Worm (Caenorhabditis elegans): ENCODE results near the gene K11D12.12.

K11D12.12 gene

ce11 chrV:5038449-5038848 is 13.6 kb upstream of the K11D12.12 start:
- TF ChIP-seq him-1 (tag; optimal IDR thresholded peaks at IDR 0.05) (no peak), W03F9.2 (tag; optimal IDR thresholded peaks at IDR 0.05) (no peak), dao-5 (tag; optimal IDR thresholded peaks at IDR 0.05) (no peak)

- TF ChIP-seq him-1 (tag; optimal IDR thresholded peaks at IDR 0.05) (no peak), dao-5 (tag; optimal IDR thresholded peaks at IDR 0.05) (no peak), W03F9.2 (tag; optimal IDR thresholded peaks at IDR 0.05) (no peak)
Observed at ce11 chrV:5039559-5039958, 12.5 kb upstream of the K11D12.12 start, which contains the start of gene K11D12.11. Gene K11D12.11 (minus strand): TSS chrV:5039600.

DNA sequence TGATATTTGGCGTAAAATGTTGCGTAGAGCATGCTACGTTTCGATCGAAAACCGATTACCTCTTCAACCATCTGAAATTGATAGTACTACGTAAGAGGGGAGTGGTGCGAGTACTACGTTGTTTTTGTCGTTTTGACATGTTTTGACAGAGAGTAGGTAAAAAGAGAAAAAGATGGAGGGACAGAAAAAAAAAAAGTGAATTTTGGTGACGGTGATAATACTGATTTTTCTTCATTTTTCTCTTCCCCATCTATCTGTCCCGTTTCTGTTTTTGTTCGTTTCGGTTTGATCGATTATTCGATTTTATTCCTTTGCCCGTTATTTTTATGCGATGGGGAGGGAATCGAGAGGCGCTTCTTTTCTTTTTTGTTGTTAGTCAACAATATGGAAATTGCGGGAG is 11.1 kb upstream of the K11D12.12 start, which contains the start of gene K11D12.8:
TSS of gene K11D12.8 (minus strand) at position 77 of the 400 bp plus-strand sequence.
- no peak for TF ChIP-seq him-1 (tag; optimal IDR thresholded peaks at IDR 0.05)
- no peak for TF ChIP-seq dao-5 (tag; optimal IDR thresholded peaks at IDR 0.05)
- no peak for TF ChIP-seq W03F9.2 (tag; optimal IDR thresholded peaks at IDR 0.05)

DNA sequence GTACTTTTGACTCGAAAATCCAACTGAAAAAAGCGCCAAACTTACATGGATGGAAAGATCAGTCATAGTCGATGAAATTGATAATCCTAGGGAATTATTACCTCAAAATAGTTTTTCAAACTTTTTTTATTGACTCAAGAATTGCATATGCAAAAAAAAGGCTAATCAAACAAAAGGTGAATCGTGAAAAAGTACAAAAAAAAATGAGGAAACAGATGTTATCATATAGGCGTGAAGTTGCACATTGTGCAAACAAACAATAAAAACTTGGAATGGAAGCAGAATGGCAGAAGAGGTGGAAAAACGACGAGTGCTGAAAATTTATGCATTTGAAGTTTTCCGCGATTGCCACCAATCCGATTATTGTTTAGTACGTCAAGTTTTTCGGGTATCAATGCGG is 6.0 kb upstream of the K11D12.12 start, which contains the start of gene exc-14:
TSS of gene exc-14 (minus strand) at position 101 of the 400 bp plus-strand sequence.
- TF ChIP-seq dao-5 (tag; optimal IDR thresholded peaks at IDR 0.05) = no peak
- TF ChIP-seq W03F9.2 (tag; optimal IDR thresholded peaks at IDR 0.05) = no peak
- no peak for TF ChIP-seq him-1 (tag; optimal IDR thresholded peaks at IDR 0.05)

DNA sequence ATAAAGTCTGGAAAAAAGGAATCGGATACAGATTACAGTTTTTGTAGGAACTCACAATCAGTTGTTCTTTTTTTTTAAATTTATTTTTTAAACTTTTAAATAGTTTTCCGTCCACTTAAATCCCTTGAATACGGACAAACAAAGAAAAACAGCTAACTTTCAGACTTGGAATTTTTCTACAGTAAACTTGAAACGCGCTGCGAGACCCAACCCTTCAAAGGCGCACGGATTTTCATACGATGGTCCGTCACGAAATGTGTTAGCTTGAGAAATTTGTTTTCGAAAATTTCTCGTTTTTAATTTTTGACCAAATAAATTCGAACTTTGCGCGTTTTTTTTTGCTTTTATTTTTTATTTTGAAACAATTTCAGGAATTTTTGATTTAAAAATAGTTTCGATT is 5.5 kb upstream of the K11D12.12 start:
- TF ChIP-seq him-1 (tag; optimal IDR thresholded peaks at IDR 0.05) (no peak), dao-5 (tag; optimal IDR thresholded peaks at IDR 0.05) (no peak), W03F9.2 (tag; optimal IDR thresholded peaks at IDR 0.05) (no peak)

DNA sequence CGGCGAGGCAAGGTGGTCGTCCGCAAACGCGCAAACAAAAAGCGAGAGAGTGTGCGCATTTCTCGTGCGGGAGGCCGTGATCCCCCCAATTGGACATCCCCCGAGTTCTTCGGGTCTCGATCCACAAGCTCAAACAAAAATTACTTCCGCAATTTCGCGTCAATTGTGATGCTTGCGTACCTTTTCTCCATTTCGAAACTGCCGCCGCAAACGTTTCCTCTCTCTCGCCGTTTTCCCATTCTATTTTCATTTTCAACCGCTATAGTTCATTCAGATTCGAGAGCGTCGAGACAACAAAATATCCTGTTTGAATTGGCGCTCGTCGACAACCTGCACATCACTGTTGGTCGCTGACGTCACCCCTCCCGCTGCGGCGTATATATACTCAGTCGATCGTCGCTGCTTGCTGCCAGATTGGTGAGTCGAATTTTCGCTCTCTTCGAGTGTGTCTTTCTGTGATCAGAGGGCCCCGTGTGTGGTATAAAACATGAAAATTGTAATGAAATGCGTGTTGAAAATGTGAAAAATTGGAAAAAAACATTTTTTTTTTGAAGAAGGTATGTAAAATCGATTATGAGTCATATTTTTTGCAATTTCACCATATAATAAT is 2.6 kb upstream of the K11D12.12 start, which contains the start of the genes pqn-51 and K11D12.14:
TSS of gene pqn-51 (plus strand) at position 275 of the 610 bp plus-strand sequence.
TSS of gene K11D12.14 (plus strand) at position 304 of the 610 bp plus-strand sequence.
- TF ChIP-seq him-1 (tag; optimal IDR thresholded peaks at IDR 0.05) (peak; percentile 80), dao-5 (tag; optimal IDR thresholded peaks at IDR 0.05) (no peak), W03F9.2 (tag; optimal IDR thresholded peaks at IDR 0.05) (peak; percentile 0)

DNA sequence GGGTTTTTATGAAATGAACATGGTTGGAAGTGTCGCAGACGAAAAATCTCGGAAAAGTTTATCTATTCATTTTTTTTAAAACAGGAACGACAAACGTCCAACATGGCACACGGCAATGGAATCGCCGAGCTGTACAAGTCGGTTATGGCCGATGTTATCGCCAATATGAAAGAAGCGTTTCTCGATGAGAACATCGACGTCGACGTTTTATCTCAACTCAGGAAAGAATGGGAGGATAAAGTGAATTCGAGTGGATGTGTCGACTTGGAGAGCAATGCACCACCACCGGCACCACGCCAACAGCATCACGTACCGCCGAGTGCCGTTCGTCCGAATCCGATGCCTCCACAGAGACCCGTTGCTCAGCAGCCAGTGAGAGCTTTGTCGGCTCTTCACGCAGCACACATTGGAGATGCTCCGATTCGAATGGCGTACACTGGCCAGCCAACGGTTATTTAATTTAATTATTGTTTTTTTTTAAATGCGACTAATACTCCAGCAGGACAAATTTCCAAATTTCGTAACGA is 1.9 kb upstream of the K11D12.12 start:
- TF ChIP-seq dao-5 (tag; optimal IDR thresholded peaks at IDR 0.05) (no peak), W03F9.2 (tag; optimal IDR thresholded peaks at IDR 0.05) (no peak), him-1 (tag; optimal IDR thresholded peaks at IDR 0.05) (no peak)

- TF ChIP-seq dao-5 (tag; optimal IDR thresholded peaks at IDR 0.05) (no peak), W03F9.2 (tag; optimal IDR thresholded peaks at IDR 0.05) (no peak), him-1 (tag; optimal IDR thresholded peaks at IDR 0.05) (no peak)
Observed at ce11 chrV:5053335-5053734, 1.3 kb downstream of the K11D12.12 start, which contains the start of gene cwp-4. Gene cwp-4 (plus strand): TSS chrV:5053635.

ce11 chrV:5064761-5065421 is 12.8 kb downstream of the K11D12.12 start, which contains the start of gene mlk-1:
Gene mlk-1 (minus strand): TSS chrV:5064811.
- peak; percentile 37 for TF ChIP-seq him-1 (tag; optimal IDR thresholded peaks at IDR 0.05)
- no peak for TF ChIP-seq dao-5 (tag; optimal IDR thresholded peaks at IDR 0.05)

- TF ChIP-seq W03F9.2 (tag; optimal IDR thresholded peaks at IDR 0.05) (no peak), him-1 (tag; optimal IDR thresholded peaks at IDR 0.05) (no peak)
Observed at ce11 chrV:5067390-5067789, 15.3 kb downstream of the K11D12.12 start.

ce11 chrV:5069440-5069839 is 17.4 kb downstream of the K11D12.12 start, which contains the start of gene Y58A7A.1:
Gene Y58A7A.1 (minus strand): TSS chrV:5069540.
- TF ChIP-seq W03F9.2 (tag; optimal IDR thresholded peaks at IDR 0.05) = no peak
- TF ChIP-seq dao-5 (tag; optimal IDR thresholded peaks at IDR 0.05) = no peak
- no peak for TF ChIP-seq him-1 (tag; optimal IDR thresholded peaks at IDR 0.05)

DNA sequence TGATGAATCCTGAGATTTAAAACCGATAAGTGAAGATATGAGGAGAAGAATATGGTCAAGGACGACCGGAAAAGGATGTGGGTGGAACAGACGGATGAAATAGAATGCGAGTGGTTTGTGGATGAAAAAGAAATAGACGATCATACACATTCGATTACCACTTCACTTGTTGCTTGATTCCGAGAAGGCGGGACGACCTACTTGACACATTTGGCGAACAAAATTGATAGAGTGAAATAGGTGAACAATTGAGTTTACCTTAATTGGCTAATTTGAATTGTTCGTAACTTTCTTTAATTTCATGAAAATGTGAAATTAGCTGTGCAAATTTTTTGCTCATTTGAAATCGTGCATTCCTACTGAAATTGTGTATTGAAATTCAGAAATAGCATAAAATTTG is 20.0 kb downstream of the K11D12.12 start, which contains the start of gene Y58A7A.2:
TSS of gene Y58A7A.2 (minus strand) at position 101 of the 400 bp plus-strand sequence.
- no peak for TF ChIP-seq dao-5 (tag; optimal IDR thresholded peaks at IDR 0.05)

ce11 chrV:5080853-5081338 is 28.8 kb downstream of the K11D12.12 start, which contains the start of gene Y58A7A.3:
Gene Y58A7A.3 (minus strand): TSS chrV:5080903.
- TF ChIP-seq dao-5 (tag; optimal IDR thresholded peaks at IDR 0.05) = no peak
- TF ChIP-seq W03F9.2 (tag; optimal IDR thresholded peaks at IDR 0.05) = peak; percentile 68

- TF ChIP-seq dao-5 (tag; optimal IDR thresholded peaks at IDR 0.05) (no peak), him-1 (tag; optimal IDR thresholded peaks at IDR 0.05) (no peak), W03F9.2 (tag; optimal IDR thresholded peaks at IDR 0.05) (no peak)
Observed at ce11 chrV:5084957-5085465, 33.0 kb downstream of the K11D12.12 start, which contains the start of gene Y58A7A.4. Gene Y58A7A.4 (minus strand): TSS chrV:5085007.

Data from whole organism, L4/young adult.